Worm (Caenorhabditis elegans) whole organism, late embryonic: Measurements from ENCODE around the gene noca-1.

Experiments used
- C08G9.2 ChIP-seq: sonication (generic microtip); optimal IDR thresholded peaks from 2 replicates; lab custom pipeline; 2016; ENCODE audit warnings: mild to moderate bottlenecking, missing genetic modification characterization, moderate library complexity, missing compliant biosample characterization
- ahr-1 ChIP-seq: sonication (generic microtip); optimal IDR thresholded peaks from 2 replicates; lab custom pipeline; 2016; ENCODE audit warnings: missing genetic modification characterization, missing compliant biosample characterization
- ama-1 ChIP-seq: fragments of 150-350 bp; optimal IDR thresholded peaks from 2 replicates; lab custom pipeline; 2014
- ceh-18 ChIP-seq: sonication (generic microtip); optimal IDR thresholded peaks from 2 replicates; lab custom pipeline; 2016; ENCODE audit warnings: missing genetic modification characterization, missing compliant biosample characterization
- ceh-22 ChIP-seq: sonication (generic microtip); optimal IDR thresholded peaks from 2 replicates; lab custom pipeline; 2017; ENCODE audit warnings: missing biosample characterization, missing genetic modification characterization
- ceh-45 ChIP-seq: fragments of 200-800 bp; sonication (Bioruptor generic); IDR thresholded peaks from 2 replicates; pipeline ENCODE4 v1.3.6; 2022; ENCODE audit warnings: missing genetic modification reagents, missing genetic modification characterization, missing compliant biosample characterization
- ceh-9 ChIP-seq: sonication (generic microtip); optimal IDR thresholded peaks from 2 replicates; lab custom pipeline; 2016; ENCODE audit warnings: mild to moderate bottlenecking, missing genetic modification characterization, inconsistent platforms, missing compliant biosample characterization
- che-1 ChIP-seq: sonication (generic microtip); optimal IDR thresholded peaks from 2 replicates; lab custom pipeline; 2016; ENCODE audit warnings: mild to moderate bottlenecking, missing genetic modification characterization, missing compliant biosample characterization
- dmd-4 ChIP-seq: sonication (generic microtip); optimal IDR thresholded peaks from 2 replicates; lab custom pipeline; 2016; ENCODE audit warnings: borderline replicate concordance, missing genetic modification characterization, missing compliant biosample characterization
- dve-1 ChIP-seq: sonication (generic microtip); optimal IDR thresholded peaks from 2 replicates; lab custom pipeline; 2017; ENCODE audit warnings: antibody characterized with exemption, mild to moderate bottlenecking, missing genetic modification characterization, missing compliant biosample characterization
- elt-4 ChIP-seq: sonication (generic microtip); optimal IDR thresholded peaks from 2 replicates; lab custom pipeline; 2016; ENCODE audit warnings: missing genetic modification characterization, missing compliant biosample characterization
- fax-1 ChIP-seq: sonication (generic microtip); optimal IDR thresholded peaks from 2 replicates; lab custom pipeline; 2016; ENCODE audit warnings: missing genotype, missing genetic modification characterization, missing compliant biosample characterization
- gmeb-2 ChIP-seq: sonication (generic microtip); optimal IDR thresholded peaks from 2 replicates; lab custom pipeline; 2016; ENCODE audit warnings: missing genetic modification characterization, inconsistent platforms, missing compliant biosample characterization
- hlh-13 ChIP-seq: fragments of 200-800 bp; sonication (Bioruptor generic); optimal IDR thresholded peaks from 2 replicates; lab custom pipeline; 2018; ENCODE audit warnings: mild to moderate bottlenecking, missing genetic modification characterization, missing compliant biosample characterization
- hlh-15 ChIP-seq: sonication (generic microtip); optimal IDR thresholded peaks from 2 replicates; lab custom pipeline; 2016; ENCODE audit warnings: missing genetic modification characterization, missing compliant biosample characterization
- hlh-30 ChIP-seq: sonication (generic microtip); optimal IDR thresholded peaks from 2 replicates; lab custom pipeline; 2017; ENCODE audit warnings: antibody characterized with exemption, missing genetic modification characterization, missing compliant biosample characterization; ENCODE audit not compliant: insufficient read depth
- hlh-8 ChIP-seq: sonication (generic microtip); optimal IDR thresholded peaks from 2 replicates; lab custom pipeline; 2016; ENCODE audit warnings: missing genotype, missing genetic modification characterization, missing compliant biosample characterization
- lin-11 ChIP-seq: fragments of 200-800 bp; sonication (Bioruptor generic); optimal IDR thresholded peaks from 2 replicates; lab custom pipeline; 2018; ENCODE audit warnings: mild to moderate bottlenecking, missing genetic modification characterization, missing compliant biosample characterization
- mec-3 ChIP-seq: sonication (generic microtip); optimal IDR thresholded peaks from 2 replicates; lab custom pipeline; 2016; ENCODE audit warnings: borderline replicate concordance, missing genetic modification characterization, missing compliant biosample characterization
- nhr-11 ChIP-seq: fragments of 150-350 bp; optimal IDR thresholded peaks from 2 replicates; lab custom pipeline; 2014; ENCODE audit warnings: missing biosample characterization, missing genetic modification characterization
- odd-2 ChIP-seq: sonication (generic microtip); optimal IDR thresholded peaks from 2 replicates; lab custom pipeline; 2017; ENCODE audit warnings: antibody characterized with exemption, mild to moderate bottlenecking, missing genetic modification characterization, missing compliant biosample characterization
- pag-3 ChIP-seq: sonication (generic microtip); optimal IDR thresholded peaks from 2 replicates; lab custom pipeline; 2016; ENCODE audit warnings: missing compliant biosample characterization, missing genetic modification characterization, borderline replicate concordance
- pax-1 ChIP-seq: fragments of 150-350 bp; optimal IDR thresholded peaks from 2 replicates; lab custom pipeline; 2014; ENCODE audit warnings: missing biosample characterization, missing genetic modification characterization
- pha-4 ChIP-seq: fragments of 150-350 bp; optimal IDR thresholded peaks from 2 replicates; lab custom pipeline; 2018; ENCODE audit warnings: missing biosample characterization, missing genetic modification reagents, missing genetic modification characterization
- pros-1 ChIP-seq: fragments of 150-350 bp; optimal IDR thresholded peaks from 2 replicates; lab custom pipeline; 2014; ENCODE audit warnings: missing biosample characterization, missing genetic modification reagents, missing genetic modification characterization
- sox-4 ChIP-seq: sonication (generic microtip); optimal IDR thresholded peaks from 2 replicates; lab custom pipeline; 2017; ENCODE audit warnings: mild to moderate bottlenecking, missing genetic modification characterization, inconsistent platforms, missing compliant biosample characterization
- syd-9 ChIP-seq: sonication (generic microtip); optimal IDR thresholded peaks from 2 replicates; lab custom pipeline; 2016; ENCODE audit warnings: mild to moderate bottlenecking, missing genetic modification characterization, moderate library complexity, missing compliant biosample characterization
- tbx-2 ChIP-seq: sonication (generic microtip); optimal IDR thresholded peaks from 2 replicates; lab custom pipeline; 2016; ENCODE audit warnings: missing genetic modification characterization, missing compliant biosample characterization
- ttx-3 ChIP-seq: sonication (generic microtip); optimal IDR thresholded peaks from 2 replicates; lab custom pipeline; 2016; ENCODE audit warnings: missing genetic modification reagents, missing genetic modification characterization, missing compliant biosample characterization
- unc-3 ChIP-seq, 2 experiments: fragments of 200-800 bp in 1 of 2; sonication (Bioruptor generic) in 1 of 2; sonication (generic microtip) in 1 of 2; conservative IDR thresholded peaks in 1 of 2; optimal IDR thresholded peaks in 1 of 2; 2 replicates each; pipeline versions ENCODE4 v1.3.6 to Lab custom; 2016 to 2022; ENCODE audit warnings: missing compliant biosample characterization in 2 of 2, missing genetic modification characterization in 2 of 2, missing genetic modification reagents in 1 of 2
- unc-55 ChIP-seq: sonication (generic microtip); optimal IDR thresholded peaks from 2 replicates; lab custom pipeline; 2017; ENCODE audit warnings: missing biosample characterization, missing genetic modification reagents, missing genetic modification characterization
- unc-86 ChIP-seq: sonication (generic microtip); optimal IDR thresholded peaks from 2 replicates; lab custom pipeline; 2016; ENCODE audit warnings: missing genetic modification characterization, missing compliant biosample characterization
- ztf-16 ChIP-seq: sonication (generic microtip); optimal IDR thresholded peaks from 2 replicates; lab custom pipeline; 2017; ENCODE audit warnings: missing genetic modification characterization, missing compliant biosample characterization

noca-1 gene

ce11 chrV:13185384-13185783 lies 32.7 kb downstream of the noca-1 start, which contains the start of gene sri-6:
Gene sri-6 (plus strand): TSS chrV:13185684.
- TF ChIP-seq ceh-22 (tag; lab: Kevin White, UChicago) (no peak), sox-4 (tag; lab: Kevin White, UChicago) (no peak), dve-1 (tag; lab: Kevin White, UChicago) (no peak), ama-1 (no peak), hlh-15 (tag; lab: Kevin White, UChicago) (no peak), pax-1 (no peak), pros-1 (no peak)

- TF ChIP-seq C08G9.2 (tag; lab: Kevin White, UChicago) = no peak
- TF ChIP-seq lin-11 (tag; lab: Kevin White, UChicago) = no peak
- TF ChIP-seq ceh-18 (tag; lab: Kevin White, UChicago) = no peak
- TF ChIP-seq ceh-45 = no peak
- TF ChIP-seq pros-1 = no peak
- TF ChIP-seq ztf-16 (tag; lab: Kevin White, UChicago) = no peak
- no peak for TF ChIP-seq sox-4 (tag; lab: Kevin White, UChicago)
- TF ChIP-seq unc-3 (GFP tag; conservative IDR thresholded peaks at IDR 0.05; lab: Robert Waterston, UW) = no peak
- no peak for TF ChIP-seq unc-3 (tag; optimal IDR thresholded peaks at IDR 0.05; lab: Kevin White, UChicago)
- no peak for TF ChIP-seq che-1 (tag; lab: Kevin White, UChicago)
- no peak for TF ChIP-seq nhr-11 (tag; lab: Kevin White, UChicago)
Measured at ce11 chrV:13193488-13194042, 40.8 kb downstream of the noca-1 start, which contains the start of gene sun-1. Gene sun-1 (minus strand): TSS chrV:13193538.

- TF ChIP-seq tbx-2 (tag; lab: Kevin White, UChicago) (no peak), syd-9 (tag; lab: Kevin White, UChicago) (no peak), pag-3 (tag; lab: Kevin White, UChicago) (no peak), dmd-4 (tag; lab: Kevin White, UChicago) (no peak), pros-1 (no peak)
Measured at ce11 chrV:13195548-13195947, 42.8 kb downstream of the noca-1 start, which contains the start of gene F57B1.1. Gene F57B1.1 (minus strand): TSS chrV:13195648.

- TF ChIP-seq odd-2 (tag; lab: Kevin White, UChicago) = no peak
Measured at ce11 chrV:13197823-13198222, 45.1 kb downstream of the noca-1 start, which contains the start of gene F57B1.9. Gene F57B1.9 (minus strand): TSS chrV:13197923.

- TF ChIP-seq hlh-30 (tag; lab: Kevin White, UChicago) = no peak
- TF ChIP-seq ztf-16 (tag; lab: Kevin White, UChicago) = no peak
- no peak for TF ChIP-seq fax-1 (tag; lab: Kevin White, UChicago)
- TF ChIP-seq ahr-1 (tag; lab: Kevin White, UChicago) = no peak
- no peak for TF ChIP-seq lin-11 (tag; lab: Kevin White, UChicago)
Measured at ce11 chrV:13200609-13201008, 47.9 kb downstream of the noca-1 start.

ce11 chrV:13202127-13202610 lies 49.5 kb downstream of the noca-1 start, which contains the start of the genes col-159 and col-160:
Gene col-159 (minus strand): TSS chrV:13202177.
Gene col-160 (minus strand): TSS chrV:13202189.
- TF ChIP-seq unc-86 (tag; lab: Kevin White, UChicago) (no peak), hlh-13 (no peak), gmeb-2 (tag; lab: Kevin White, UChicago) (no peak), pha-4 (no peak), hlh-8 (tag; lab: Kevin White, UChicago) (no peak), mec-3 (tag; lab: Kevin White, UChicago) (no peak), pax-1 (no peak), C08G9.2 (tag; lab: Kevin White, UChicago) (no peak), unc-55 (no peak), tbx-2 (tag; lab: Kevin White, UChicago) (no peak), ttx-3 (tag; lab: Kevin White, UChicago) (no peak), ceh-18 (tag; lab: Kevin White, UChicago) (no peak), elt-4 (no peak), ceh-9 (tag; lab: Kevin White, UChicago) (no peak)
